Worm (Caenorhabditis elegans) whole organism, L1 larva: ENCODE measurements around the gene puf-11.

Source experiments
- C04F5.9 ChIP-seq: sonication (generic microtip); optimal IDR thresholded peaks from 2 replicates; lab custom pipeline; 2016; ENCODE audit warnings: missing genetic modification characterization, missing compliant biosample characterization
- C16A3.4 ChIP-seq: fragments of 150-350 bp; optimal IDR thresholded peaks from 2 replicates; lab custom pipeline; 2014; ENCODE audit warnings: missing biosample characterization, missing genetic modification characterization
- C34B4.2 ChIP-seq: sonication (generic microtip); optimal IDR thresholded peaks from 2 replicates; lab custom pipeline; 2017; ENCODE audit warnings: mild to moderate bottlenecking, missing genetic modification characterization, missing compliant biosample characterization
- F16B12.6 ChIP-seq: fragments of 150-350 bp; optimal IDR thresholded peaks from 2 replicates; lab custom pipeline; 2014; ENCODE audit warnings: missing biosample characterization, missing genetic modification characterization
- aly-2 ChIP-seq: fragments of 150-350 bp; optimal IDR thresholded peaks from 2 replicates; lab custom pipeline; 2014; ENCODE audit warnings: missing biosample characterization, missing genetic modification characterization
- ama-1 ChIP-seq: fragments of 150-350 bp; optimal IDR thresholded peaks from 2 replicates; lab custom pipeline; 2014
- blmp-1 ChIP-seq: fragments of 150-350 bp; optimal IDR thresholded peaks from 2 replicates; lab custom pipeline; 2014; ENCODE audit warnings: missing biosample characterization, missing genetic modification characterization
- ceh-63 ChIP-seq: fragments of 200-800 bp; sonication (Bioruptor generic); optimal IDR thresholded peaks from 2 replicates; lab custom pipeline; 2018; ENCODE audit warnings: mild to moderate bottlenecking, missing genetic modification characterization, missing compliant biosample characterization
- ceh-8 ChIP-seq: fragments of 200-800 bp; sonication (Bioruptor generic); optimal IDR thresholded peaks from 2 replicates; lab custom pipeline; 2018; ENCODE audit warnings: mild to moderate bottlenecking, missing genetic modification characterization, moderate library complexity, missing compliant biosample characterization
- ceh-82 ChIP-seq, 3 experiments: fragments of 150-350 bp in 1 of 3; sonication (generic microtip) in 2 of 3; optimal IDR thresholded peaks; 2 replicates each; lab custom pipeline; 2014 to 2017; ENCODE audit warnings: missing biosample characterization in 3 of 3, missing genetic modification characterization in 3 of 3
- ceh-88 ChIP-seq: fragments of 200-800 bp; sonication (Bioruptor generic); IDR thresholded peaks from 2 replicates; pipeline ENCODE4 v1.3.6; 2022; ENCODE audit warnings: missing genetic modification characterization, missing compliant biosample characterization
- ces-1 ChIP-seq: fragments of 150-350 bp; optimal IDR thresholded peaks from 2 replicates; lab custom pipeline; 2014; ENCODE audit warnings: missing biosample characterization, missing genetic modification reagents, missing genetic modification characterization
- dpl-1 ChIP-seq, 3 experiments: fragments of 150-350 bp in 2 of 3; sonication (generic microtip) in 1 of 3; optimal IDR thresholded peaks; 2 replicates each; lab custom pipeline; 2014 to 2017; ENCODE audit warnings: missing biosample characterization in 3 of 3, missing genetic modification characterization in 3 of 3, missing genetic modification reagents in 3 of 3
- efl-1 ChIP-seq, 4 experiments: fragments of 150-350 bp; optimal IDR thresholded peaks in 3 of 4; peaks in 1 of 4; 1 replicate in 1 of 4; 2 replicates in 3 of 4; lab custom pipeline; 2014; ENCODE audit warnings: missing biosample characterization in 2 of 4, missing genetic modification characterization in 2 of 4, missing genetic modification reagents in 2 of 4
- egl-13 ChIP-seq: sonication (generic microtip); optimal IDR thresholded peaks from 2 replicates; lab custom pipeline; 2016; ENCODE audit warnings: missing genotype, missing genetic modification reagents, missing genetic modification characterization, missing compliant biosample characterization
- egl-27 ChIP-seq, 2 experiments: fragments of 150-350 bp in 1 of 2; sonication (generic microtip); optimal IDR thresholded peaks; 3 replicates each; lab custom pipeline; 2017 to 2018; ENCODE audit warnings: missing biosample characterization in 2 of 2, missing genetic modification characterization in 2 of 2, missing genetic modification reagents in 2 of 2
- elt-2 ChIP-seq: sonication (generic microtip); optimal IDR thresholded peaks from 2 replicates; lab custom pipeline; 2016; ENCODE audit warnings: missing genetic modification characterization, mild to moderate bottlenecking, inconsistent platforms, missing compliant biosample characterization, missing genetic modification reagents
- elt-3 ChIP-seq, 6 experiments: fragments of 150-350 bp in 1 of 6; sonication (generic microtip); optimal IDR thresholded peaks; 2 replicates each; lab custom pipeline; 2017 to 2018; ENCODE audit warnings: missing biosample characterization in 6 of 6, missing genetic modification characterization in 6 of 6, inconsistent platforms in 1 of 6
- fkh-4 ChIP-seq: sonication (generic microtip); optimal IDR thresholded peaks from 2 replicates; lab custom pipeline; 2016; ENCODE audit warnings: missing compliant biosample characterization, missing genetic modification characterization, borderline replicate concordance
- fos-1 ChIP-seq: fragments of 150-350 bp; optimal IDR thresholded peaks from 2 replicates; lab custom pipeline; 2014; ENCODE audit warnings: missing biosample characterization, missing genetic modification characterization
- grh-1 ChIP-seq: fragments of 200-800 bp; sonication (Bioruptor generic); IDR thresholded peaks from 2 replicates; pipeline ENCODE4 v1.3.6; 2022; ENCODE audit warnings: missing genetic modification reagents, missing genetic modification characterization, missing compliant biosample characterization
- hpl-2 ChIP-seq: fragments of 150-350 bp; optimal IDR thresholded peaks from 2 replicates; lab custom pipeline; 2014; ENCODE audit warnings: missing biosample characterization, missing genetic modification reagents, missing genetic modification characterization
- irx-1 ChIP-seq: sonication (generic microtip); optimal IDR thresholded peaks from 2 replicates; lab custom pipeline; 2016; ENCODE audit warnings: missing genetic modification characterization, missing compliant biosample characterization
- isw-1 ChIP-seq: fragments of 200-800 bp; sonication (Bioruptor generic); IDR thresholded peaks from 2 replicates; pipeline ENCODE4 v1.3.6; 2022; ENCODE audit warnings: missing genetic modification characterization, missing compliant biosample characterization
- jun-1 ChIP-seq: fragments of 150-350 bp; optimal IDR thresholded peaks from 2 replicates; lab custom pipeline; 2014; ENCODE audit warnings: missing biosample characterization, missing genetic modification reagents, missing genetic modification characterization
- lin-13 ChIP-seq: fragments of 150-350 bp; optimal IDR thresholded peaks from 2 replicates; lab custom pipeline; 2014; ENCODE audit warnings: missing biosample characterization, missing genetic modification reagents, missing genetic modification characterization
- lin-15B ChIP-seq: fragments of 150-350 bp; sonication (generic microtip); optimal IDR thresholded peaks from 3 replicates; lab custom pipeline; 2014; ENCODE audit warnings: missing biosample characterization, missing genetic modification characterization
- lin-39 ChIP-seq: fragments of 150-350 bp; optimal IDR thresholded peaks from 2 replicates; lab custom pipeline; 2014; ENCODE audit warnings: missing biosample characterization, missing genetic modification reagents, missing genetic modification characterization
- lsy-2 ChIP-seq, 2 experiments: fragments of 150-350 bp; optimal IDR thresholded peaks; 2 replicates each; lab custom pipeline; 2014; ENCODE audit warnings: missing biosample characterization in 2 of 2, missing genetic modification characterization in 2 of 2
- mab-9 ChIP-seq: fragments of 200-800 bp; sonication (Bioruptor generic); IDR thresholded peaks from 2 replicates; pipeline ENCODE4 v1.3.6; 2022; ENCODE audit warnings: missing genetic modification reagents, missing genetic modification characterization, missing compliant biosample characterization
- mdl-1 ChIP-seq, 2 experiments: fragments of 150-350 bp; optimal IDR thresholded peaks; 2 replicates each; lab custom pipeline; 2014 to 2017; ENCODE audit warnings: missing biosample characterization in 2 of 2, missing genetic modification characterization in 2 of 2, inconsistent platforms in 1 of 2
- mep-1 ChIP-seq: fragments of 150-350 bp; optimal IDR thresholded peaks from 2 replicates; lab custom pipeline; 2014; ENCODE audit warnings: missing biosample characterization, missing genetic modification characterization
- nhr-11 ChIP-seq: fragments of 150-350 bp; optimal IDR thresholded peaks from 2 replicates; lab custom pipeline; 2014; ENCODE audit warnings: missing biosample characterization, missing genetic modification characterization
- nhr-20 ChIP-seq: sonication (generic microtip); optimal IDR thresholded peaks from 2 replicates; lab custom pipeline; 2016; ENCODE audit warnings: mild to moderate bottlenecking, missing genetic modification characterization, missing compliant biosample characterization
- nhr-47 ChIP-seq: sonication (generic microtip); optimal IDR thresholded peaks from 2 replicates; lab custom pipeline; 2016; ENCODE audit warnings: mild to moderate bottlenecking, missing genetic modification characterization, moderate library complexity, missing compliant biosample characterization
- nhr-77 ChIP-seq: fragments of 150-350 bp; optimal IDR thresholded peaks from 2 replicates; lab custom pipeline; 2014; ENCODE audit warnings: missing biosample characterization, missing genetic modification characterization
- nhr-84 ChIP-seq: sonication (generic microtip); optimal IDR thresholded peaks from 2 replicates; lab custom pipeline; 2017; ENCODE audit warnings: missing biosample characterization, missing genetic modification characterization
- nhr-85 ChIP-seq: sonication (generic microtip); peaks from one replicate; lab custom pipeline; 2016; ENCODE audit warnings: missing genetic modification characterization, inconsistent platforms, missing compliant biosample characterization
- nhr-90 ChIP-seq: sonication (generic microtip); optimal IDR thresholded peaks from 2 replicates; lab custom pipeline; 2016; ENCODE audit warnings: mild to moderate bottlenecking, missing genetic modification characterization, missing compliant biosample characterization; ENCODE audit not compliant: poor library complexity
- pqm-1 ChIP-seq: sonication (generic microtip); optimal IDR thresholded peaks from 3 replicates; lab custom pipeline; 2017; ENCODE audit warnings: missing biosample characterization, missing genetic modification characterization
- rnt-1 ChIP-seq: sonication (generic microtip); optimal IDR thresholded peaks from 2 replicates; lab custom pipeline; 2016; ENCODE audit warnings: mild to moderate bottlenecking, missing genetic modification characterization, moderate library complexity, missing compliant biosample characterization
- skn-1 ChIP-seq: fragments of 150-350 bp; optimal IDR thresholded peaks from 2 replicates; lab custom pipeline; 2014; ENCODE audit warnings: missing biosample characterization, missing genetic modification characterization
- snu-23 ChIP-seq: sonication (generic microtip); optimal IDR thresholded peaks from 2 replicates; lab custom pipeline; 2016; ENCODE audit warnings: missing genetic modification characterization, missing compliant biosample characterization
- sptf-1 ChIP-seq: fragments of 150-350 bp; optimal IDR thresholded peaks from 2 replicates; lab custom pipeline; 2014; ENCODE audit warnings: missing biosample characterization, missing genetic modification characterization
- swsn-7 ChIP-seq: sonication (generic microtip); optimal IDR thresholded peaks from 2 replicates; lab custom pipeline; 2016; ENCODE audit warnings: missing genetic modification characterization, missing compliant biosample characterization
- tbx-2 ChIP-seq: sonication (generic microtip); optimal IDR thresholded peaks from 2 replicates; lab custom pipeline; 2016; ENCODE audit warnings: missing genetic modification characterization, missing compliant biosample characterization
- unc-130 ChIP-seq: fragments of 150-350 bp; optimal IDR thresholded peaks from 2 replicates; lab custom pipeline; 2017; ENCODE audit warnings: missing biosample characterization, missing genetic modification characterization, inconsistent platforms
- unc-62 ChIP-seq: fragments of 150-350 bp; optimal IDR thresholded peaks from 2 replicates; lab custom pipeline; 2014; ENCODE audit warnings: missing biosample characterization, missing genetic modification reagents, missing genetic modification characterization
- unc-86 ChIP-seq: sonication (generic microtip); optimal IDR thresholded peaks from 2 replicates; lab custom pipeline; 2016; ENCODE audit warnings: missing genetic modification characterization, missing compliant biosample characterization
- unc-98 ChIP-seq: fragments of 200-800 bp; sonication (Bioruptor generic); IDR thresholded peaks from 2 replicates; pipeline ENCODE4 v1.3.6; 2022; ENCODE audit warnings: missing genetic modification characterization, missing compliant biosample characterization
- xbp-1 ChIP-seq: sonication (generic microtip); optimal IDR thresholded peaks from 2 replicates; lab custom pipeline; 2016; ENCODE audit warnings: missing genetic modification characterization, missing compliant biosample characterization
- ztf-11 ChIP-seq, 2 experiments: sonication (generic microtip); optimal IDR thresholded peaks; 2 replicates each; lab custom pipeline; 2016 to 2017; ENCODE audit warnings: missing genetic modification characterization in 2 of 2, missing biosample characterization in 1 of 2, missing compliant biosample characterization in 1 of 2

Gene puf-11

DNA sequence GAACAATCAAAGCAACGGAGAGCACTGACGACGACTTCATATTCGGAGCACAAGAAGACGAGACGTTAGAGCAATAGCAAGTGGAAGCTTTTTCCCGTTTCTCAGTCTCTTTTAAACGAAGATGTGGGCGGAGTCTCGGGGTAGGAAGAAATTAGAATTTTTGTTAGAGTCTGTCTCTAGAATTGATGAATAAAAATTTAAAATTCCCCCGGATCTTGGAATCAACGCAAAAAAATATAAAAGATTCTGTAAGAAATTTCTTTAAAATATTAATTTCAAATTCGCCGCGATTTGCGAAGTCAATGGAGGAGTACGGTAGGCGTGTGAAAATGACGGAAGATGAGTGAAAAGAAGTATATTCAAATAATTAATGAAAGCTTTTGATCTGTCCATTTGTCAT is 7.9 kb upstream of the puf-11 start, which contains the start of gene nlp-71:
Gene nlp-71 (minus strand): TSS at position 101 of the 400 bp plus-strand sequence.
- no peak for TF ChIP-seq jun-1
- no peak for TF ChIP-seq ceh-8
- no peak for TF ChIP-seq mep-1 (tag; lab: Kevin White, UChicago)
- TF ChIP-seq blmp-1, result no peak
- TF ChIP-seq unc-98, result no peak
- TF ChIP-seq ama-1 (lab: Kevin White, UChicago), result no peak
- no peak for TF ChIP-seq mab-9 (GFP tag; lab: Robert Waterston, UW)
- TF ChIP-seq elt-2 (tag; lab: Kevin White, UChicago), result no peak
- TF ChIP-seq egl-13 (tag; lab: Kevin White, UChicago), result no peak
- no peak for TF ChIP-seq nhr-85 (tag; lab: Kevin White, UChicago)
- TF ChIP-seq hpl-2 (GFP tag; lab: Kevin White, UChicago), result no peak
- TF ChIP-seq unc-62, result no peak
- no peak for TF ChIP-seq sptf-1 (tag; lab: Kevin White, UChicago)

DNA sequence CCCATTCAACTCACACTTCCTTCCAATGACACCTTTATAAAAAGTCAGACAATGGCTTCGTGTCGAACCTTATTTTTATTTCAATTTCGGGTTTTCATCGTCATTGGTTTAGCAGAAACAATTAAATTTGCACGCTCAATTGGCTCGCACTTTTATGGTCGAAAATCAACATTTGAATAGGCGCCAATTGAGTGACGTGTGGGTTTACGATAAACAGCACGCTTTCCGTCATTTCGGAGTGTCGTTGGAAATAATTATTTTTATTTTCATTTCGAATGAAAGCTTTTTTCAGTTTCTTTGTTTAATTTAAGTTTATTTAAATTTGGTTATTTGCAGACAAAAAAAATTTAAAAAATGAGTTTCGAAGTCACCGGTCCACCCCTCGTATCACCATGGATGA is 6.2 kb upstream of the puf-11 start, which contains the start of gene exos-2:
Gene exos-2 (plus strand): TSS at position 330 of the 400 bp plus-strand sequence.
- TF ChIP-seq nhr-90, result peak; percentile 49
- TF ChIP-seq unc-86 (tag; lab: Kevin White, UChicago), result peak; percentile 60
- no peak for TF ChIP-seq egl-27 (tag; optimal IDR thresholded peaks at IDR 0.05; lab: Kevin White, UChicago)
- TF ChIP-seq isw-1 (GFP tag; lab: Robert Waterston, UW), result peak; percentile 69
- peak; percentile 76 for TF ChIP-seq nhr-85 (tag; lab: Kevin White, UChicago)
- TF ChIP-seq lin-39 (tag; lab: Kevin White, UChicago), result no peak
- no peak for TF ChIP-seq C34B4.2 (tag; lab: Kevin White, UChicago)
- peak; percentile 60 for TF ChIP-seq tbx-2 (tag; lab: Kevin White, UChicago)
- no peak for TF ChIP-seq ces-1
- TF ChIP-seq nhr-84 (tag; lab: Kevin White, UChicago), result no peak
- TF ChIP-seq lsy-2 (tag; optimal IDR thresholded peaks at IDR 0.05; lab: Kevin White, UChicago), result peak; percentile 75 to 87
- TF ChIP-seq ceh-8, result peak; percentile 22
- peak; percentile 65 for TF ChIP-seq xbp-1
- no peak for TF ChIP-seq pqm-1 (tag; lab: Kevin White, UChicago)
- no peak for TF ChIP-seq ceh-63 (GFP tag; lab: Kevin White, UChicago)
- TF ChIP-seq fos-1, result peak; percentile 6
- peak in 1 of 2 experiments; percentile 13 for TF ChIP-seq mdl-1 (tag; optimal IDR thresholded peaks at IDR 0.05; lab: Kevin White, UChicago)
- peak; percentile 36 for TF ChIP-seq skn-1 (tag; lab: Kevin White, UChicago)
- peak; percentile 77 for TF ChIP-seq nhr-47 (tag; lab: Kevin White, UChicago)
- peak; percentile 19; the same call in 1 of the 2 replicates for TF ChIP-seq grh-1 (GFP tag; lab: Robert Waterston, UW)
- TF ChIP-seq nhr-20 (tag; lab: Kevin White, UChicago), result peak; percentile 62
- peak; percentile 41 for TF ChIP-seq irx-1 (tag; lab: Kevin White, UChicago)
- TF ChIP-seq fkh-4, result no peak
- peak; percentile 54 for TF ChIP-seq lin-13 (GFP tag; lab: Kevin White, UChicago)
- TF ChIP-seq lin-15B (tag; lab: Kevin White, UChicago), result peak; percentile 73
- TF ChIP-seq unc-130 (tag; lab: Kevin White, UChicago), result peak; percentile 81
- TF ChIP-seq efl-1 (optimal IDR thresholded peaks at IDR 0.05; lab: Kevin White, UChicago), result peak; percentile 85 to 97
- TF ChIP-seq efl-1 (GFP tag; optimal IDR thresholded peaks at IDR 0.05 in 1 of 2; lab: Kevin White, UChicago), result peak; percentile 97 to 99
- peak; percentile 63 for TF ChIP-seq swsn-7
- TF ChIP-seq snu-23 (GFP tag; lab: Kevin White, UChicago), result peak; percentile 73
- peak in 1 of 2 experiments; percentile 9 for TF ChIP-seq ztf-11 (tag; optimal IDR thresholded peaks at IDR 0.05; lab: Kevin White, UChicago)
- TF ChIP-seq aly-2, result peak; percentile 53
- TF ChIP-seq F16B12.6 (tag; lab: Kevin White, UChicago), result peak; percentile 61
- peak; percentile 32; the same call in 1 of the 2 replicates for TF ChIP-seq ceh-88 (GFP tag; lab: Robert Waterston, UW)
- peak; percentile 53 to 75 (median 55) for TF ChIP-seq ceh-82 (tag; optimal IDR thresholded peaks at IDR 0.05; lab: Kevin White, UChicago)
- peak; percentile 70 for TF ChIP-seq C16A3.4
- peak in 1 of 6 experiments; percentile 34 for TF ChIP-seq elt-3 (tag; optimal IDR thresholded peaks at IDR 0.05; lab: Kevin White, UChicago)
- peak; percentile 55 for TF ChIP-seq nhr-77 (tag; lab: Kevin White, UChicago)
- peak; percentile 65 for TF ChIP-seq mep-1 (tag; lab: Kevin White, UChicago)
- TF ChIP-seq nhr-11, result no peak
- peak; percentile 19 for TF ChIP-seq C04F5.9 (tag; lab: Kevin White, UChicago)
- peak; percentile 95 to 97 (median 96) for TF ChIP-seq dpl-1 (GFP tag; optimal IDR thresholded peaks at IDR 0.05; lab: Kevin White, UChicago)
- TF ChIP-seq rnt-1 (tag; lab: Kevin White, UChicago), result peak; percentile 80
